Worm (Caenorhabditis elegans) whole organism, L4 larva: ENCODE data around the gene str-264.

Experiments used
- daf-12 ChIP-seq: fragments of 150-350 bp; optimal IDR thresholded peaks from 2 replicates; lab custom pipeline; 2014; ENCODE audit warnings: missing biosample characterization, missing genetic modification reagents, missing genetic modification characterization
- nhr-237 ChIP-seq: sonication (generic microtip); optimal IDR thresholded peaks from 2 replicates; lab custom pipeline; 2017; ENCODE audit warnings: missing biosample characterization, missing genetic modification characterization
- nhr-76 ChIP-seq: fragments of 150-350 bp; optimal IDR thresholded peaks from 2 replicates; lab custom pipeline; 2014; ENCODE audit warnings: missing biosample characterization, missing genetic modification characterization
- snpc-1.2 ChIP-seq: fragments of 200-800 bp; sonication (Bioruptor generic); IDR thresholded peaks from 2 replicates; pipeline ENCODE4 v1.3.6; 2022; ENCODE audit warnings: missing genetic modification reagents, missing genetic modification characterization, missing compliant biosample characterization
- ztf-11 ChIP-seq: fragments of 150-350 bp; optimal IDR thresholded peaks from 2 replicates; lab custom pipeline; 2014; ENCODE audit warnings: missing biosample characterization, missing genetic modification characterization

- TF ChIP-seq nhr-237 (tag; lab: Kevin White, UChicago) (no peak), nhr-76 (tag; lab: Kevin White, UChicago) (no peak), ztf-11 (no peak), snpc-1.2 (GFP tag; lab: Robert Waterston, UW) (no peak), daf-12 (tag; lab: Kevin White, UChicago) (no peak)
Observed at ce11 chrV:15448865-15449264, 43.6 kb downstream of the str-264 start, which contains the start of gene T26H5.14.
